Fruit fly (Drosophila melanogaster) whole organism, embryonic: ENCODE results near the gene CG7191.

Experiments
- Ada2b ChIP-seq: fragments of 200-800 bp; sonication (Bioruptor generic); IDR thresholded peaks from 2 replicates; pipeline ENCODE4 v1.3.6; 2022; ENCODE audit warnings: missing biosample characterization, missing genetic modification characterization
- CG15514 ChIP-seq: fragments of 200-800 bp; sonication (Bioruptor generic); optimal IDR thresholded peaks from 3 replicates; lab custom pipeline; 2017; ENCODE audit warnings: missing biosample characterization, missing genetic modification characterization, mild to moderate bottlenecking, moderate library complexity, missing genetic modification reagents
- D ChIP-seq, 2 experiments: fragments of 200-800 bp in 1 of 2; fragments of >200 bp in 1 of 2; sonication (Bioruptor generic) in 1 of 2; optimal IDR thresholded peaks; 2 replicates in 1 of 2; 3 replicates in 1 of 2; lab custom pipeline; 2017; ENCODE audit warnings: mild to moderate bottlenecking in 1 of 2, missing biosample characterization in 1 of 2, missing genetic modification characterization in 1 of 2, missing genetic modification reagents in 1 of 2
- Vsx1 ChIP-seq: fragments of 200-800 bp; sonication (Bioruptor generic); optimal IDR thresholded peaks from 2 replicates; lab custom pipeline; 2017; ENCODE audit warnings: missing biosample characterization, mild to moderate bottlenecking, missing genetic modification characterization, missing genetic modification reagents
- gfzf ChIP-seq: fragments of 200-800 bp; sonication (Bioruptor generic); optimal IDR thresholded peaks from 2 replicates; lab custom pipeline; 2016; ENCODE audit warnings: missing biosample characterization, mild to moderate bottlenecking, missing genetic modification characterization, moderate library complexity
- mam ChIP-seq: fragments of 200-800 bp; sonication (Bioruptor generic); optimal IDR thresholded peaks from 3 replicates; lab custom pipeline; 2016; ENCODE audit warnings: missing biosample characterization, missing genetic modification characterization
- otp ChIP-seq: fragments of 200-800 bp; sonication (Bioruptor generic); IDR thresholded peaks from 3 replicates; pipeline ENCODE4, ENCODE4 v1.3.6; 2022; ENCODE audit warnings: missing biosample characterization, missing genetic modification characterization

DNA sequence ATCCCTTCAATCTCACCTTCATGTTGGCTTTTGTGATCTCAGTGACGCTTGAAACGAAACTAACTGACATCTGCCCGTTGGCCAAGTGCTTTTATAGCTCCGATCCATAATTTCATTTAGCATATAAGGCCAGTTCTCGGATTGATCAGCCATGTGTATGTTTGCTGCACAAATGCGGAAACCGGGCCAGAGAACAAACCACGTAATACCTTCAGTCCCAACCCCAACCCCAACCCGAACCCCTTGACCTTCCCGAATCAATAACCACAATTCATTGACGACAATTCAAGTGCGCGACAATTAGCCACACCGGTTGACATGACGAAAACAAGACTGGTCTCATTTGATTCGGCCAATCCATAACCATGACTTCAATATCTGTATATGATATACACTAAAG is 14.3 kb upstream of the CG7191 start, which contains the start of gene CG7203:
- TF ChIP-seq Vsx1 (GFP tag; lab: Kevin White, UChicago) (no peak), otp (GFP tag; lab: Robert Waterston, UW) (no peak), gfzf (GFP tag; lab: Kevin White, UChicago) (no peak), Ada2b (GFP tag; lab: Robert Waterston, UW) (no peak), mam (GFP tag; lab: Kevin White, UChicago) (no peak), CG15514 (no peak), D (optimal IDR thresholded peaks at IDR 0.05; lab: Kevin White, UChicago) (no peak), D (GFP tag; optimal IDR thresholded peaks at IDR 0.05; lab: Kevin White, UChicago) (no peak)
